Fruit fly (Drosophila melanogaster) whole organism, pupa: ENCODE data around the gene CG14391.

Source experiments
- CG13204 ChIP-seq: fragments of 200-800 bp; sonication (Bioruptor generic); optimal IDR thresholded peaks from 2 replicates; lab custom pipeline; 2018; ENCODE audit warnings: missing biosample characterization, mild to moderate bottlenecking, missing genetic modification characterization, moderate library complexity
- CG14655 ChIP-seq: fragments of 200-800 bp; sonication (Bioruptor generic); optimal IDR thresholded peaks from 3 replicates; lab custom pipeline; 2017; ENCODE audit warnings: mild to moderate bottlenecking, missing biosample characterization, missing genetic modification reagents, missing genetic modification characterization
- CG17806 ChIP-seq: fragments of 200-800 bp; sonication (Bioruptor generic); optimal IDR thresholded peaks from 2 replicates; lab custom pipeline; 2018; ENCODE audit warnings: missing biosample characterization, mild to moderate bottlenecking, missing genetic modification characterization, moderate library complexity
- CG34367 ChIP-seq: fragments of 200-800 bp; sonication (Bioruptor generic); optimal IDR thresholded peaks from 2 replicates; lab custom pipeline; 2018; ENCODE audit warnings: missing biosample characterization, mild to moderate bottlenecking, missing genetic modification characterization
- CG4496 ChIP-seq: fragments of 200-800 bp; sonication (Bioruptor generic); IDR thresholded peaks from 3 replicates; pipeline ENCODE4 v1.3.6; 2022; ENCODE audit warnings: missing biosample characterization, missing genetic modification characterization
- D1 ChIP-seq: fragments of 200-800 bp; sonication (Bioruptor generic); optimal IDR thresholded peaks from 2 replicates; lab custom pipeline; 2018; ENCODE audit warnings: missing biosample characterization, mild to moderate bottlenecking, missing genetic modification characterization, moderate library complexity
- EcR ChIP-seq: fragments of 200-800 bp; sonication (Bioruptor generic); optimal IDR thresholded peaks from 3 replicates; lab custom pipeline; 2019; ENCODE audit warnings: missing biosample characterization, missing genetic modification characterization, mild to moderate bottlenecking, moderate library complexity, missing genetic modification reagents
- Pif1A ChIP-seq: fragments of 200-800 bp; sonication (Bioruptor generic); optimal IDR thresholded peaks from 3 replicates; lab custom pipeline; 2016; ENCODE audit warnings: missing biosample characterization, missing genetic modification characterization

dm6 chr3R:12739247-12739646 lies 44.6 kb upstream of the CG14391 start, which contains the start of gene Ugt37A2:
- TF ChIP-seq Pif1A (GFP tag; lab: Kevin White, UChicago) (no peak), CG13204 (GFP tag; lab: Kevin White, UChicago) (no peak), EcR (GFP tag; lab: Kevin White, UChicago) (no peak), CG14655 (GFP tag; lab: Kevin White, UChicago) (no peak), D1 (tag; lab: Kevin White, UChicago) (no peak), CG17806 (tag; lab: Kevin White, UChicago) (no peak), CG4496 (GFP tag; lab: Robert Waterston, UW) (no peak), CG34367 (tag; lab: Kevin White, UChicago) (no peak)
